Worm (Caenorhabditis elegans): Measurements from ENCODE around the gene T05G5.1.

Gene T05G5.1

DNA sequence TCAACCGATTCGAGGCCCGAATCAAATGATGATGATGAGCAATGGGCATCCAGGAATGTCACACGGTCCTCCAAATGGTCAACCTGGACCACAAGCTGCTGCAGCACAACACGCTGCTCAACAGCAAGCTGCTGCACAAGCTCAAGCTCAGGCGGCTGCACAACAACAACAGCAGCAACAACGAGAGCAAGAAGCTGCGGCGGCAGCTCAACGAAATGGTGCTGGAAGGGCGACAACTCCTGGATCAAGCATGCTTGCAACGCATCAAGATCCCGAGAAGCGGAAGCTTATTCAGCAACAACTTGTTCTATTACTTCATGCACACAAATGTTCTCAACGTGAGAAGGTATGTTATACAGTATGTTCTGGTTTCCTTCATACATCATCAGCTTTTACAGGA is 24.9 kb upstream of the T05G5.1 start:
- TF ChIP-seq W03F9.2 (tag; optimal IDR thresholded peaks at IDR 0.05) (no peak), him-1 (tag; optimal IDR thresholded peaks at IDR 0.05) (no peak), dao-5 (tag; optimal IDR thresholded peaks at IDR 0.05) (no peak)

DNA sequence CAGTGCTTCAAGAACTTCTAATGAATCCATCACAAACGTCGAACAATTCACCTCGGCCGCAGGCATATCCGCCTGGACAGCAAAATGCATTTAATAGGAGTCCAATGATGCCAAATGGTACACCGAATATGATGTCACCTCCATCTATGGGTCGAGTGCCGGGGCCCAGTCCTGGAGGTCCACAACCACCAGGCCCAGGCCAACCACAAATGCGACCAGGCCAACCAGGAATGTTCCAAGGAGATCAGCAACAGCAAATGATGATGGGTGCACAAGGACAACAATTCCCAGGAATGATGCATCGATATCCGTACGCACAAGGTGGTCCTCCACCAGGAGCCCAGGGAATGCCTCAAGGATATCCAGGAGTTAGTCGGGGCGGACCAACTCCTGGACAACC is 24.0 kb upstream of the T05G5.1 start:
- no peak for TF ChIP-seq W03F9.2 (tag; optimal IDR thresholded peaks at IDR 0.05)
- no peak for TF ChIP-seq dao-5 (tag; optimal IDR thresholded peaks at IDR 0.05)
- no peak for TF ChIP-seq him-1 (tag; optimal IDR thresholded peaks at IDR 0.05)

DNA sequence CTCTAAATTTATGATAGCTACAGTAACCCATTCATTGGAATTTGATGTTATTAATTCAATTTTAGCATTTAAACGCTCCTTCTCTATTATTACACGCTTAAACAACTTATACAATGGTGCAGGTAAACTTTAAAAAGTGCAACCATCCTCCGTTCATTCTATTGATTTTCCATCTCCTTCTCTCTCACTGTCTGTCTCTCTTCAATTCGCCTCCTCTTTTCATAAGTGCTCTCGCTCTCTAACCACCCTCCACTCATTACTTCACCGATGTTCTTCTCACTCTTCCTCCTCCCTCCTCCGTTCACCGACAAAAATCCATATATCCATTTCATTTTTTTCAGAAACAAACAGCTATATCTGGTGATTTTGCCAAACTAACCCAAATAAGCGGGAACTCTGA is 23.0 kb upstream of the T05G5.1 start, which contains the start of gene cbp-1:
Gene cbp-1 (plus strand): TSS at position 335 of the 400 bp plus-strand sequence.
- no peak for TF ChIP-seq him-1 (tag; optimal IDR thresholded peaks at IDR 0.05)
- TF ChIP-seq dao-5 (tag; optimal IDR thresholded peaks at IDR 0.05), result no peak
- TF ChIP-seq W03F9.2 (tag; optimal IDR thresholded peaks at IDR 0.05), result no peak

DNA sequence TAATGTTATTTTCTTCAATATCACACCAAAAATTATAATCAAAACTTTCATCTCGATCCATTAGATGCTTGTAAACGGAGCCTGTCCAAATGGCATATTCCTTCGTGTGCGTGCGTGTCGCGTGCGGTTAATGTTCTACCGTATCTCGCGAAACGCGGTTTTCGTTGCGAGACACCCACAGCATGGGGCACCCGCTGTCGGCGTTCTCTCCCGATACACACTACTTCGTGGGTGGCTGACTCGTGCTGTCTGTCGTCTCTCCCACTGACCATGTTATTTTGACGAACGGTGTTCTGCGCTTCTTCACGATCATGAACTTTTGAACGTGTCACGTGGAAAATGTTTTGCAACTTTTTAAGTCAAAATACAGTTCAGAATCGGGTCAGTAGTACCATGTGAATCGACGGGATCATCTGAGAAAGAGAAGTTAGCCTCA is 22.3 kb upstream of the T05G5.1 start:
- TF ChIP-seq dao-5 (tag; optimal IDR thresholded peaks at IDR 0.05) (peak; percentile 40), W03F9.2 (tag; optimal IDR thresholded peaks at IDR 0.05) (peak; percentile 93), him-1 (tag; optimal IDR thresholded peaks at IDR 0.05) (peak; percentile 89)

DNA sequence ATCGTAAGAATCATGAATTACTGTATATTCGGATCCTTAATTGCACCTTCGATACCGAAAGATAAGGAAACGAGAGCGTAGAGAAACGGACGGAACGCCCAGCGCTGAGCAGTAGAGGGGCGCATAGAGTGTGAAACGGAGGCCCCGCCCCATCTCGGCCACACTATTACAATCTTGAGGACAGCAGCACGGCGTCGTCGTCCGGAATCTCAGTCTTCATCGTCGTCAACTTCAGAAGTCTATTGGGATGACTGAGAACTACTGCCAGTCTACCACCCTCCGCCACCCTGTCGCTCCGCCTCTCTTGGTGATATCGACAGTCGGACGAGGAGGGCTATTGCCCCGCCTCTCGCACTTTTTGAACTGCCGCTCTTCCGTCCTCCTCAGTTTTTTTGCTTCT is 21.6 kb upstream of the T05G5.1 start:
- no peak for TF ChIP-seq dao-5 (tag; optimal IDR thresholded peaks at IDR 0.05)
- no peak for TF ChIP-seq W03F9.2 (tag; optimal IDR thresholded peaks at IDR 0.05)
- no peak for TF ChIP-seq him-1 (tag; optimal IDR thresholded peaks at IDR 0.05)

DNA sequence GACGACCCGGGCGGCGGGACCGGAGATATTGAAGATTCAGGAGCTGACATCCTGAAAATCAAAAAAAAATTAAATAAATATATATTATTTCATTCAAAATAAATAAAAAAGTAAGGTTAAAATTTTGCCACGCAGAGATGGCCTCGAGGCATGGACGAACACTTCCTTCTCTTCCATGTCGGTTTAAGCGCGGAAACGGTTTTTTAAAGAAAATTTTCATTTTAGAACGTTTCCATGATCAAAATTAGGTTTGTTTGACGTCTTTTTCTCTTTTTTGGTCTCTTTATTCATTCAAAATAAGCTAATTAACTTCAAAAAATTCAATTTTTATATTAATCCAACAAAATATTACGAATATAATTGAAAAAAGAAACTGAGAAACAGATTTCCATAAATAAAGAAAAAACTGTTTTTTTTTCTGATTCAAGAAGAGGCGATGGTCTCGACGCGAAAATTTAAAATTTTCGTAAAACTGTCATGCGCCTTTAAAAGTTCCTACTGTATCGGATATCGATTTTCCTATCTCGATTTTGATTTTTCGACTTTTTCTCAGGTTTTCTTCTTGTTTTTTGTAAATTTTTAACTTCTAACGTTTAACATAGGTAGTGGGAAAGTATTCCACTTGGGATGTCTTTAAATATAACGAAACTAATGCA is 19.1 kb upstream of the T05G5.1 start, which contains the start of gene gcc-2:
Gene gcc-2 (minus strand): TSS at position 51 of the 656 bp plus-strand sequence.
- TF ChIP-seq dao-5 (tag; optimal IDR thresholded peaks at IDR 0.05), result no peak
- TF ChIP-seq W03F9.2 (tag; optimal IDR thresholded peaks at IDR 0.05), result peak; percentile 29
- TF ChIP-seq him-1 (tag; optimal IDR thresholded peaks at IDR 0.05), result no peak

DNA sequence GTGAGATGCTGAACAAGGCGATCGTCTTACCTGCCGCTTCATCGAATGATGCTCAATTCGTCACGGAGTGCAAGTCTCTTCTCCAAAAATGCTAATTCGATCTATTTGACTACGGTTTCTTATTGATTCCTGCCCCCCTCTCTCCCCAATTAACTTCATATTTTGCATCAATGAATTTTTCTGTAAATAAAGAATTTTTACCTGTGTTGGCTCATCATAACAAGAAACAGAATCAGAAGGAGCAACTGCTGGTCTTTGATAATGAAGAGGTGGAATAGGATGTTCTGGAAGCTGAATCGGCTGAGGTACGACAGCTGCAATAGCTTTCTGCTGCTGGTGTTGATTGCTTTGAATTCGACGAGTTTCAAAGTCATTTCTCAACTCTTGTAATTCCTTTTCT is 17.0 kb upstream of the T05G5.1 start:
- no peak for TF ChIP-seq W03F9.2 (tag; optimal IDR thresholded peaks at IDR 0.05)
- TF ChIP-seq him-1 (tag; optimal IDR thresholded peaks at IDR 0.05), result no peak
- no peak for TF ChIP-seq dao-5 (tag; optimal IDR thresholded peaks at IDR 0.05)

DNA sequence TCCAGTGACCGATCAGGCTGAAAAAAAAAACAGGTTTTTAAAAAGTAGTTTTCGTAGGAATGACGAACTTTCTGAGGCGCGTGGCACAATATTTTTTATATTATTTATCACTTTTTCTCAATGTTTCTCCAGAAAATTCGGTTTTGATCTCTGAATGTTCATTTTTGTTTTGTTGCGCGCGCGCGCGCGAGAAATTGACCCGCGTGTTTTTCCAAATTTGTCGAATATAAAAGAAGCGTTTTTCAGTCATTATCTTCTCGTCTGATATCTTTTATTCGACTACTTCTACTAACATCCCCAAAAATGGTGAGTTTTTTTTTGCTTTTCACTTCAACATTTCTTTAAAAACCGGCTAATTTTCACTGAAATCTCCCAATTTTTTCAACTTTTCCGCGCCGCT is 15.7 kb upstream of the T05G5.1 start, which contains the start of gene rmd-1:
Gene rmd-1 (plus strand): TSS at position 247 of the 400 bp plus-strand sequence.
- no peak for TF ChIP-seq him-1 (tag; optimal IDR thresholded peaks at IDR 0.05)
- no peak for TF ChIP-seq W03F9.2 (tag; optimal IDR thresholded peaks at IDR 0.05)
- no peak for TF ChIP-seq dao-5 (tag; optimal IDR thresholded peaks at IDR 0.05)

DNA sequence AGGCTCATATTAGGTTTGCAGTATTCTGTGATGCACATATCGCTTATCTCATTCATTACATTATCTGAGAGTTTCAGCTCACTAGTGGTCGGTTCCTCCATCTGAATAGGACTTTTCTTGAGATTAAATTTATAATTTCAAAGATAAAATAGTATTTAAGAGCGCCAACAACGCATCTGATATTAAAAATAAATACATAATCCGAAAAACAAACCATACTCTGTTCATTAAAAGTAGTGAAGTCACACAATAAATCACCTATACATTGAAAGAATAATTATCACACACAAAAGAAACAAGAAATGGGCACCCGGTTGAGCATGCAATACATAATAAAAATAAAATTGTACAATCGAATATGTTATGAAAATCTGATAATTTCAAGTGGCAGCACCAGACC is 14.3 kb upstream of the T05G5.1 start, which contains the start of gene vps-53:
Gene vps-53 (minus strand): TSS at position 101 of the 400 bp plus-strand sequence.
- TF ChIP-seq dao-5 (tag; optimal IDR thresholded peaks at IDR 0.05) (no peak), him-1 (tag; optimal IDR thresholded peaks at IDR 0.05) (no peak), W03F9.2 (tag; optimal IDR thresholded peaks at IDR 0.05) (no peak)

DNA sequence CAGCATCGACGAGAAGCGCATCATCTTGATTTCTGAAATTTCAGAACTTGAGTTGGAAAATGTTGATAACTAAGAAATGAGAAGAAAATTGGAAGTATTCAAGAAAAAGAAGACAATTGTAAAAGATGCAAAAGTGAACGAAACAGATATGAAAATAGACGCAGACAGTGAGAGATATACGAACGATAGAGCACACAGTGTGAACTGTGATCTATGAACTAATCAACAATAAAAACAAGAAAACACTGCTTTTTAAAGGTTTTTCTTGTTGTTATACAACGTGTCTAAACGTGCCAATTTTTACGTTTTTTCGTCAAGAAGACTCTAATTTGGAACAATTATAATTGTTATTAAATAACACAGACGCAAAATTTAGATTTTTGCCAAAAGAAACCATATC is 9.7 kb upstream of the T05G5.1 start, which contains the start of gene ech-6:
Gene ech-6 (minus strand): TSS at position 32 of the 400 bp plus-strand sequence.
- TF ChIP-seq W03F9.2 (tag; optimal IDR thresholded peaks at IDR 0.05) (no peak), him-1 (tag; optimal IDR thresholded peaks at IDR 0.05) (no peak), dao-5 (tag; optimal IDR thresholded peaks at IDR 0.05) (no peak)

DNA sequence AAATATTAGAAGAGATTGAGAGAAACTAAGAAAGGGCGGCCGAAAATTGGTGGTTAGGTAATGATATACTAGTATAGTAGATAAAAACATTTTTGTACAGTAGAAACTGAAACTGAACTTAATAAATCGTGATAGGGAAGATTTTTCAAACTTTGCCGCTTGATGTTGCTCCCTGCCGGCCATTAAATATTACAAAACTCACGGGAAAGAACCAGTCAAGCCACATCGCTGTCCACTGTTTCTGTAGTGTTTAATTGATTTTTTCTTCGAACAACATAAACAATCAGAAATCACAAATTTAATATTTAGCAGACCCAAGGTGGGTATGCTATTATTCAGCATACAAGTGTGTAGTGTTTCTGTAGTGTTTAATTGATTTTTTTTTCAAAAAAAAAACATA is 7.9 kb upstream of the T05G5.1 start, which contains the start of gene T05G5.5:
Gene T05G5.5 (minus strand): TSS at position 359 of the 400 bp plus-strand sequence.
- TF ChIP-seq W03F9.2 (tag; optimal IDR thresholded peaks at IDR 0.05), result no peak
- TF ChIP-seq dao-5 (tag; optimal IDR thresholded peaks at IDR 0.05), result no peak
- no peak for TF ChIP-seq him-1 (tag; optimal IDR thresholded peaks at IDR 0.05)

DNA sequence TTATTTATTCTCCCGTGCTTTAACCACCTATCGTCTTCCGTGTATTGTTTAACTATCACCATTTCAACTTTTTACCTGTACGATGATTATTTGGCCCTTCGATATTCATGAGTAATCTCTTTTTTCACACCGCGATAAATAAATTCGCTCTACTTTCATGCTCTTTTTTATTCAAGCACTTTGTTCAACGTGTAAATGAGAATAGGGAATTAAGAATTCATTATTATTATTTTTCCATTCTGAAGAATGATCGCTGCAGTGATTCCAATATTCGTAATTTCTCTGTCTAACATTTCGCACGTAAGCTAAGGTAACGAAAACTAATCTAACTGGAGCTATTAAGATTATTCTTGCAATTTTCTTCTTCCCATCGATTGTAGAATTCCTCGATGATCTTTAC is 5.6 kb upstream of the T05G5.1 start, which contains the start of gene T05G5.4:
Gene T05G5.4 (plus strand): TSS at position 241 of the 400 bp plus-strand sequence.
- no peak for TF ChIP-seq W03F9.2 (tag; optimal IDR thresholded peaks at IDR 0.05)

DNA sequence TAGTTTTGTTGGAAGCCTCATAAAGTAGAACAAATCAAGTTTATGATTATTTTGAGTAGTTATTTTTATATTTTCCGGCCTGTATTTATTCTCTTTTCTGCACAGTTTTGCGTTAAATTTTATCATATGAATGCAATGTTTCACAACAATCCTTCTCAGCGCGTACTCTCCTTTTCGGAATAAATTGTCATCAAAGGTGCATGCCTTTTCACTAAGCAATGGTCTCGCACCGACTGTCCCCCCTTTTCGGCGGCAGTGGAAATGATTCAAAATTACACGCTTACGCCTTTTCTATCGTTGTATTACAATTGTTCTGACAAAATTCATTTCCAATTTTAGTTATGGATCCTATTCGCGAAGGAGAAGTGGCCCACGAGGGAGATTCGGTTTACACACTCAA is 4.0 kb upstream of the T05G5.1 start, which contains the start of the genes iff-1 and cdk-1:
Gene iff-1 (minus strand): TSS at position 61 of the 400 bp plus-strand sequence.
Gene cdk-1 (plus strand): TSS at position 340 of the 400 bp plus-strand sequence.
- TF ChIP-seq him-1 (tag; optimal IDR thresholded peaks at IDR 0.05) (no peak), W03F9.2 (tag; optimal IDR thresholded peaks at IDR 0.05) (no peak), dao-5 (tag; optimal IDR thresholded peaks at IDR 0.05) (no peak)

DNA sequence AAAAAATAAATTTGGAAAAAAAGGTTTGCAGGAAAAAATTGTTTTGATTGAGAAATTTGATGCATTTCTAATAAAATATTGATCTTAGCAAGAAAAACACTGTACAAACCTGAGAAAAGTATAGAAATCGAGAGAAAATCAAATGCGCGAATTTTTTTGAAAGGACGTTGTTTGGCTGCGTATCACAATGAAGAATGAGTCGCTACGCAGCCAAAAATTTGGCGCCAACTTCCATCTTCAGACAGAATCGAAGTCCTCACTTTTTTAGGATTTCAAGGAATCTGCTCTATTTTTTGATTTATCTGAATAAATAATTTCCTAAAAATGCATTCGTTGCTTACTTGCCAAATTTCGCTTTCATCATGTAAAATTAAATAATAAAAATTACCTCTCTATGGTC is 3.5 kb upstream of the T05G5.1 start:
- TF ChIP-seq dao-5 (tag; optimal IDR thresholded peaks at IDR 0.05), result no peak
- TF ChIP-seq W03F9.2 (tag; optimal IDR thresholded peaks at IDR 0.05), result no peak
- no peak for TF ChIP-seq him-1 (tag; optimal IDR thresholded peaks at IDR 0.05)
